Fruit fly (Drosophila melanogaster) whole organism, pupa: ENCODE data around the gene PolD2.
A peak's percentile ranks its signal among the peaks of the same experiment; 100 is the strongest.

Source experiments
- CG10348 ChIP-seq: fragments of 200-800 bp; sonication (Bioruptor generic); IDR thresholded peaks from 2 replicates; pipeline ENCODE4 v1.3.6; 2022; ENCODE audit warnings: missing biosample characterization, missing genetic modification characterization
- CG12605 ChIP-seq: fragments of 200-800 bp; sonication (Bioruptor generic); IDR thresholded peaks from 2 replicates; pipeline ENCODE4 v1.3.6; 2022; ENCODE audit warnings: missing biosample characterization, missing genetic modification characterization
- CG13204 ChIP-seq: fragments of 200-800 bp; sonication (Bioruptor generic); optimal IDR thresholded peaks from 2 replicates; lab custom pipeline; 2018; ENCODE audit warnings: missing biosample characterization, mild to moderate bottlenecking, missing genetic modification characterization, moderate library complexity
- CG14655 ChIP-seq: fragments of 200-800 bp; sonication (Bioruptor generic); optimal IDR thresholded peaks from 3 replicates; lab custom pipeline; 2017; ENCODE audit warnings: mild to moderate bottlenecking, missing biosample characterization, missing genetic modification reagents, missing genetic modification characterization
- CG15710 ChIP-seq: fragments of 200-800 bp; sonication (Bioruptor generic); optimal IDR thresholded peaks from 2 replicates; lab custom pipeline; 2018; ENCODE audit warnings: missing biosample characterization, mild to moderate bottlenecking, missing genetic modification characterization, moderate library complexity
- CG17806 ChIP-seq: fragments of 200-800 bp; sonication (Bioruptor generic); optimal IDR thresholded peaks from 2 replicates; lab custom pipeline; 2018; ENCODE audit warnings: missing biosample characterization, mild to moderate bottlenecking, missing genetic modification characterization, moderate library complexity
- CG32121 ChIP-seq: fragments of 200-800 bp; sonication (Bioruptor generic); IDR thresholded peaks from 2 replicates; pipeline ENCODE4 v1.3.6; 2022; ENCODE audit warnings: missing biosample characterization, missing genetic modification characterization
- CG34367 ChIP-seq: fragments of 200-800 bp; sonication (Bioruptor generic); optimal IDR thresholded peaks from 2 replicates; lab custom pipeline; 2018; ENCODE audit warnings: missing biosample characterization, mild to moderate bottlenecking, missing genetic modification characterization
- CG4496 ChIP-seq: fragments of 200-800 bp; sonication (Bioruptor generic); IDR thresholded peaks from 3 replicates; pipeline ENCODE4 v1.3.6; 2022; ENCODE audit warnings: missing biosample characterization, missing genetic modification characterization
- CG8159 ChIP-seq: fragments of 200-800 bp; sonication (Bioruptor generic); optimal IDR thresholded peaks from 3 replicates; lab custom pipeline; 2018; ENCODE audit warnings: missing biosample characterization, mild to moderate bottlenecking, missing genetic modification characterization, moderate library complexity
- CG8301 ChIP-seq: fragments of 200-800 bp; sonication (Bioruptor generic); optimal IDR thresholded peaks from 2 replicates; lab custom pipeline; 2018; ENCODE audit warnings: missing biosample characterization, mild to moderate bottlenecking, missing genetic modification characterization
- CG9948 ChIP-seq: fragments of 200-800 bp; sonication (Bioruptor generic); optimal IDR thresholded peaks from 2 replicates; lab custom pipeline; 2018; ENCODE audit warnings: missing biosample characterization, mild to moderate bottlenecking, missing genetic modification characterization, moderate library complexity
- D1 ChIP-seq: fragments of 200-800 bp; sonication (Bioruptor generic); optimal IDR thresholded peaks from 2 replicates; lab custom pipeline; 2018; ENCODE audit warnings: missing biosample characterization, mild to moderate bottlenecking, missing genetic modification characterization, moderate library complexity
- EcR ChIP-seq: fragments of 200-800 bp; sonication (Bioruptor generic); optimal IDR thresholded peaks from 3 replicates; lab custom pipeline; 2019; ENCODE audit warnings: missing biosample characterization, missing genetic modification characterization, mild to moderate bottlenecking, moderate library complexity, missing genetic modification reagents
- Ets98B ChIP-seq: fragments of 200-800 bp; sonication (Bioruptor generic); IDR thresholded peaks from 2 replicates; pipeline ENCODE4 v1.3.6; 2022; ENCODE audit warnings: missing biosample characterization, missing genetic modification characterization
- Pif1A ChIP-seq: fragments of 200-800 bp; sonication (Bioruptor generic); optimal IDR thresholded peaks from 3 replicates; lab custom pipeline; 2016; ENCODE audit warnings: missing biosample characterization, missing genetic modification characterization
- Pif1B ChIP-seq: fragments of 200-800 bp; sonication (Bioruptor generic); optimal IDR thresholded peaks from 3 replicates; lab custom pipeline; 2016; ENCODE audit warnings: missing biosample characterization, missing genetic modification characterization
- Snoo ChIP-seq: fragments of 200-800 bp; sonication (Bioruptor generic); optimal IDR thresholded peaks from 3 replicates; lab custom pipeline; 2017; ENCODE audit warnings: missing biosample characterization, mild to moderate bottlenecking, missing genetic modification characterization, inconsistent platforms
- fd96Ca ChIP-seq: fragments of 200-800 bp; sonication (Bioruptor generic); IDR thresholded peaks from 3 replicates; pipeline ENCODE4 v1.3.6; 2022; ENCODE audit warnings: missing biosample characterization, missing genetic modification characterization
- gl ChIP-seq: fragments of 200-800 bp; sonication (Bioruptor generic); optimal IDR thresholded peaks from 2 replicates; lab custom pipeline; 2018; ENCODE audit warnings: missing biosample characterization, mild to moderate bottlenecking, missing genetic modification characterization
- rn ChIP-seq: fragments of 200-800 bp; sonication (Bioruptor generic); IDR thresholded peaks from 2 replicates; pipeline ENCODE4 v1.3.6; 2022; ENCODE audit warnings: missing biosample characterization, missing genetic modification characterization

The PolD2 gene

DNA sequence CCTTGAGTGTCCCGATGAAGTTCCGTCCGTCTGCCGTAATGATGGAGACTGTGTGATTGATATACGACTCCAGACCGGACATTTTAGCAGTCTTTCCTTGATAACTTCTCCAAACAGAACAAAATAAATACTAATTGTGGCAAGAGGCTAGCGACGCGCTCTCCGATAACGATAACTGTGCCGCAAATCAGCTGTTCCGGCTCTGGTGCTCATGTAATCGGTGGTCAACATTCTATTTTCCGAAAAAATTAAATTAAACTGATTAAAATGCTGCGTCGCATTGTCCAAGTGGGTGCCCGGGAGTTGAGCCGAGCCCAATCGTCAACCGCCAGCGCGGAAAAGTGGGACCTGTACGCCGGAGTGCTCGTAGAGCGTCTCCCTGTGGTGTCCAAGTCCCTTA is 1.8 kb downstream of the PolD2 start, which contains the start of the genes CG2021 and mRpL46:
CG2021 (minus strand) TSS at position 163 of the 400 bp plus-strand sequence.
mRpL46 (plus strand) TSS at position 191 of the 400 bp plus-strand sequence.
- TF ChIP-seq gl (tag; lab: Kevin White, UChicago) = no peak
- TF ChIP-seq CG15710 (tag; lab: Kevin White, UChicago) = no peak
- TF ChIP-seq Ets98B (GFP tag; lab: Robert Waterston, UW) = no peak
- TF ChIP-seq Pif1B (GFP tag; lab: Kevin White, UChicago) = no peak

DNA sequence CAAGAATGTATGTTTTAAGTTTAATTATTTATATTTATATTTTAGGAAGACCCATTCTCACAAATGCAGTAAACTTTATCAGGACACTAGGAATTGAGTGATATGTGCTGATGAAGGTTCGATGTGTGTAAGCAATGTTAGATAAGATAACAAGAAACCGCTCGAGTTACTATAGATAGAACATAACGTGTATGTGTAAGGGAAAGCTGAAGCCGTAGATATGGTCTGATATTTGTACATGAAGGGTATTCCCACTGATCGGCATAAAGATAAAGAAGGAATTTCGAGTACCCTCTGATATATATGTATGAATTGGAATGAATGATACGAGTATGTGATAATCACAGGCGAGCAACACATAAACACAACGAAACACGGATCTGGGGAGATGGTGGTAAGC is 8.7 kb downstream of the PolD2 start:
- TF ChIP-seq Ets98B (GFP tag; lab: Robert Waterston, UW) = no peak
- no peak for TF ChIP-seq D1 (tag; lab: Kevin White, UChicago)
- TF ChIP-seq CG15710 (tag; lab: Kevin White, UChicago) = no peak
- TF ChIP-seq gl (tag; lab: Kevin White, UChicago) = no peak
- TF ChIP-seq Snoo (tag; lab: Kevin White, UChicago) = no peak
- TF ChIP-seq CG8301 (tag; lab: Kevin White, UChicago) = no peak

DNA sequence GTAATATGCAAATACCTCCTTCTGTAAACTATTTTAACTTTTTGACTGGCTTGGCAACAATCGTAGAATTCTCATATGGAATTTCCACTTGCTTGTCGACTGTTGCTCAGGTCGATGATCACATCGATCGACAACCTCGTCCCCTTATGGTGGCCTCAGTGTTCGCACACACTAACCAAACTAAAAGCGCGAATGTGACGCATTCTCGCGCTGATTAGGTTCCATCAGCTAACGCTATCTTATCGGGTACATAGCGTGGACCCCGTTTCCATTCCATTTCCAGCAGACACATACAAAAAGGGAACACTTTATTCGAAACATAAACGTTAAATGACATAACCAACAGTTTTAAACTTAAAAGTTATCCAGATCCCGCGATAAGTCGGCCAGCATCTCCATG is 13.9 kb downstream of the PolD2 start:
- no peak for TF ChIP-seq D1 (tag; lab: Kevin White, UChicago)
- peak; percentile 33 for TF ChIP-seq EcR

DNA sequence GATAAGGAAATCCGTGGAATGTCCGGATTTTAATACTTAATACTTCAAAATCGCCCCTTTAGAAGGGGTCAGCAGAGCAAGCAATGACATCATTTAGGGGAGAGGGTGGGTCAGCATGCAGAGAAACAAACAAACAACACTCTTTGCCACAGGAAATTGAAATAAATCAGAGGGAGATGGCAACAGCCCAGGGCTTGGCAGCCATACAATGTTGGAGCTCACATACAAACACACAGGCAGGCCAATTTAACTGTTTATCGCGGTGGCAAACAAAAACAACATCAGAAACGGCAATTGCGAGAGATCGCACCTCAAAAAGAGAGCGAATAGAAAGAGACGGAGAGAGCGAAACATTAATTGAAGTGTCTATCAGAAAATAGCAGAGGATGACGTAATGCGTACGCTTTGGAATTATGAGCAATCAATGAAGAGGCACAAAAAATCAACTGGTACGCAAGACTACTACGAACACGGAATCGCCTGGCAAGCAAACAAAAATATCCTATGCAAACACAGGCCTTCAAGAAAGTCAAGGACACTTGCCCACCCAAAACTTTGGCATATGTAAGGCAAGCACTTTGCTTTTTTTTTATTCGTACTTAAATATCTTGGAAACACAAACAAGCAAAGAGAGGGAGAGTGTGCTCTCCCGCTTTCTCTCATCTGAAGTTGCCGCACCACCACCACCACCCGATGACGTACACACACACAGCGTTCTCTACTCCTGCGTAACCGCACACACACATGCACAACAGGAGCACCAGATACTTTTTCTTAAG is 18.9 kb downstream of the PolD2 start:
- TF ChIP-seq CG15710 (tag; lab: Kevin White, UChicago) = no peak
- TF ChIP-seq gl (tag; lab: Kevin White, UChicago) = no peak
- TF ChIP-seq CG4496 (GFP tag; lab: Robert Waterston, UW) = peak; percentile 30; the same call in 1 of the 3 replicates
- no peak; the same call in 1 of the 2 replicates for TF ChIP-seq Ets98B (GFP tag; lab: Robert Waterston, UW)
- peak; percentile 64 for TF ChIP-seq EcR
- 0 out of 2 replicates have a peak, but pooled peaks have one; percentile 17 for TF ChIP-seq rn (GFP tag; lab: Robert Waterston, UW)
- no peak for TF ChIP-seq CG8301 (tag; lab: Kevin White, UChicago)
- TF ChIP-seq CG32121 (GFP tag; lab: Robert Waterston, UW) = peak; percentile 9; the same call in 1 of the 2 replicates
- TF ChIP-seq fd96Ca = peak; percentile 20; the same call in 1 of the 3 replicates
- TF ChIP-seq CG12605 = peak; percentile 50; the same call in 1 of the 2 replicates
- TF ChIP-seq, all 21 proteins: peak for 6

DNA sequence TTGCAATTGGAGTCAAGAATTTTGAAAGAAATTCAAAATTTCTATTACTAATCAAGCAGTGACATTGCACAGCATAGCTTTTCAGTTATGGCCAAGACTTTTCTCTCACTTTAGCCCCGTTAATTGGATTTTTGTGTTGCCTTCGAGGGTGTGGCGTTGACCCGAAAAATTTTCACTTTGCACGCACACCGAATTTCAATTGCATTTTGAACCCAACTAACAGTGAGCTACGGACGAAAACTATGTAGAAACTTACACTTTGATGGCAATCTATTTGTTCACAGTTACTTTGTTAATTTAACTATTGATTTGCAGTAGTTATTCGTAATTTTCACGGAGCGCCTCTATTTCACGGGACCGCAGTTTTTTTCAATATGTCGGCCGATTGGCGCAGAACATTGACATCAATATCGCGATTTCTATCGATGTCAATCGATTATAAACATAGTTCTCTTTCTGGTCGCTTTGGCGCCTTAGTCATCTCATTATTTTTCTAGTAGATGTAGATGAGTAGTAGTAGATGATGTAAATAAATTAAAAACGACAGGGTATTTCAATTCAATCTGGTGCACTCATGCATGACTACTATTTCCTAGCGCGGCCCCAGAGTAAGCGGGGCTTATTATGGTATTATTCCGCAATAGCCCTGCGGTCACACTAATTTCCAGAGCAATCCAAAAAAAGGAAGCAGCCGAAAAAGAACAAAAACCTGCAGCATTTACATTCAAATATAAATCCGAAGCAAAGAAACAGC is 19.7 kb downstream of the PolD2 start, which contains the start of the genes alpha-Spec, dlt and Cdc37:
alpha-Spec (minus strand) TSS at position 386 of the 754 bp plus-strand sequence.
dlt (minus strand) TSS at position 386 of the 754 bp plus-strand sequence.
Cdc37 (plus strand) TSS at position 450 of the 754 bp plus-strand sequence.
- TF ChIP-seq CG10348 (no peak), CG34367 (tag; lab: Kevin White, UChicago) (no peak), CG17806 (peak; percentile 31), Ets98B (GFP tag; lab: Robert Waterston, UW) (no peak), Snoo (tag; lab: Kevin White, UChicago) (peak; percentile 28), Pif1A (GFP tag; lab: Kevin White, UChicago) (no peak), Pif1B (GFP tag; lab: Kevin White, UChicago) (no peak), EcR (peak; percentile 57), fd96Ca (0 out of 3 replicates have a peak, but pooled peaks have one; percentile 4), CG15710 (tag; lab: Kevin White, UChicago) (peak; percentile 18), CG8159 (tag; lab: Kevin White, UChicago) (peak; percentile 48), CG9948 (peak; percentile 17), gl (tag; lab: Kevin White, UChicago) (peak; percentile 33), CG12605 (peak; percentile 60)

DNA sequence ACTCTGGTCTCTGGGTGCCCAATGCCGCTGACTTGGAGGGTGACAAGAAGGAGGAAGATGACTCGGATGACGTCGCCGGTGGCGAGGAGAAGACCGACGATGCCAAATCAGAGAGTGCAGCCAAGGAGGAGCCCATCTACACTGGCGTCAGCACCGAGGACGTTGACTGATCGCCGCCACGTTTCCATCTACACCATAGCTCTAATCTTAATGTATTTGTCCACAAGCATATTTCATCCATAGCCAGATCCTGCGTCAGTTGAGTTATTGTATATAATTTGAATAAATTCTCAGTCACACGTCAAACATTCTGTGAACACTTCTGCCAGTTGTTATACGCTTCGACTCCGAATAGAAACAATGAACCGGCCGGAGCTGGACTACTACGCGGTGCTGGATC is 21.6 kb downstream of the PolD2 start, which contains the start of gene CG12020:
CG12020 (plus strand) TSS at position 301 of the 400 bp plus-strand sequence.
- TF ChIP-seq gl (tag; lab: Kevin White, UChicago) = no peak
- TF ChIP-seq fd96Ca = no peak
- no peak for TF ChIP-seq CG15710 (tag; lab: Kevin White, UChicago)
- TF ChIP-seq EcR = no peak
- TF ChIP-seq CG10348 = no peak
- TF ChIP-seq CG14655 (GFP tag; lab: Kevin White, UChicago) = no peak
- TF ChIP-seq CG13204 (GFP tag; lab: Kevin White, UChicago) = no peak
- TF ChIP-seq CG17806 = no peak
- no peak for TF ChIP-seq Snoo (tag; lab: Kevin White, UChicago)
- no peak for TF ChIP-seq CG9948
